Fruit fly (Drosophila melanogaster) whole organism, embryonic: Measurements from ENCODE around the gene CG17839.

ENCODE experiments used
- B-H1 ChIP-seq: fragments of 200-800 bp; sonication (Bioruptor generic); IDR thresholded peaks from 3 replicates; pipeline ENCODE4 v1.3.6; 2022; ENCODE audit warnings: missing biosample characterization, missing genetic modification characterization
- Bgb ChIP-seq: fragments of 200-800 bp; sonication (Bioruptor generic); IDR thresholded peaks from 2 replicates; pipeline ENCODE4 v1.3.6; 2022; ENCODE audit warnings: missing biosample characterization, missing genetic modification characterization; ENCODE audit not compliant: partially characterized antibody
- CG10209 ChIP-seq: fragments of 200-800 bp; sonication (Bioruptor generic); optimal IDR thresholded peaks from 3 replicates; lab custom pipeline; 2017; ENCODE audit warnings: missing biosample characterization, mild to moderate bottlenecking, missing genetic modification characterization, missing genetic modification reagents
- CG10321 ChIP-seq: fragments of 200-800 bp; sonication (Bioruptor generic); IDR thresholded peaks from 2 replicates; pipeline ENCODE4 v1.3.6; 2022; ENCODE audit warnings: missing biosample characterization, missing genetic modification characterization
- CG11398 ChIP-seq: fragments of 200-800 bp; sonication (Bioruptor generic); optimal IDR thresholded peaks from 2 replicates; lab custom pipeline; 2016; ENCODE audit warnings: missing biosample characterization, missing genetic modification characterization
- CG12391 ChIP-seq: fragments of 200-800 bp; sonication (Bioruptor generic); optimal IDR thresholded peaks from 3 replicates; lab custom pipeline; 2018; ENCODE audit warnings: missing biosample characterization, mild to moderate bottlenecking, missing genetic modification characterization, moderate library complexity
- CG15514 ChIP-seq: fragments of 200-800 bp; sonication (Bioruptor generic); optimal IDR thresholded peaks from 3 replicates; lab custom pipeline; 2017; ENCODE audit warnings: missing biosample characterization, missing genetic modification characterization, mild to moderate bottlenecking, moderate library complexity, missing genetic modification reagents
- CG1602 ChIP-seq: fragments of 200-800 bp; sonication (Bioruptor generic); optimal IDR thresholded peaks from 3 replicates; lab custom pipeline; 2016; ENCODE audit warnings: missing biosample characterization, missing genetic modification characterization
- CG17385 ChIP-seq: fragments of 200-800 bp; sonication (Bioruptor generic); optimal IDR thresholded peaks from 3 replicates; lab custom pipeline; 2018; ENCODE audit warnings: missing biosample characterization, mild to moderate bottlenecking, missing genetic modification characterization
- CG18476 ChIP-seq: fragments of 200-800 bp; sonication (Bioruptor generic); optimal IDR thresholded peaks from 2 replicates; lab custom pipeline; 2016; ENCODE audit warnings: missing biosample characterization, mild to moderate bottlenecking, missing genetic modification characterization
- CG18599 ChIP-seq: fragments of 200-800 bp; sonication (Bioruptor generic); optimal IDR thresholded peaks from 3 replicates; lab custom pipeline; 2017; ENCODE audit warnings: missing biosample characterization, missing genetic modification characterization, mild to moderate bottlenecking, moderate library complexity, missing genetic modification reagents
- CG30431 ChIP-seq: fragments of 200-800 bp; sonication (Bioruptor generic); optimal IDR thresholded peaks from 2 replicates; lab custom pipeline; 2017; ENCODE audit warnings: missing biosample characterization, missing genetic modification characterization
- CG31365 ChIP-seq: fragments of 200-800 bp; sonication (Bioruptor generic); optimal IDR thresholded peaks from 2 replicates; lab custom pipeline; 2018; ENCODE audit warnings: missing biosample characterization, mild to moderate bottlenecking, missing genetic modification characterization
- CG6272 ChIP-seq: fragments of 200-800 bp; sonication (Bioruptor generic); IDR thresholded peaks from 2 replicates; pipeline ENCODE4 v1.3.6; 2022; ENCODE audit warnings: missing biosample characterization, missing genetic modification characterization
- CG6791 ChIP-seq: fragments of 200-800 bp; sonication (Bioruptor generic); IDR thresholded peaks from 3 replicates; pipeline ENCODE4 v1.3.6; 2022; ENCODE audit warnings: missing biosample characterization, missing genetic modification characterization; ENCODE audit not compliant: partially characterized antibody
- CG8089 ChIP-seq: fragments of 200-800 bp; sonication (Bioruptor generic); optimal IDR thresholded peaks from 3 replicates; lab custom pipeline; 2016; ENCODE audit warnings: missing biosample characterization, missing genetic modification characterization
- CG8944 ChIP-seq: fragments of 200-800 bp; sonication (Bioruptor generic); optimal IDR thresholded peaks from 3 replicates; lab custom pipeline; 2016; ENCODE audit warnings: missing biosample characterization, missing genetic modification characterization
- CG9437 ChIP-seq: fragments of 200-800 bp; sonication (Bioruptor generic); optimal IDR thresholded peaks from 2 replicates; lab custom pipeline; 2018; ENCODE audit warnings: missing biosample characterization, mild to moderate bottlenecking, missing genetic modification characterization
- CG9609 ChIP-seq: fragments of 200-800 bp; sonication (Bioruptor generic); optimal IDR thresholded peaks from 3 replicates; lab custom pipeline; 2016; ENCODE audit warnings: missing biosample characterization, missing genetic modification characterization
- D19B ChIP-seq: fragments of 200-800 bp; sonication (Bioruptor generic); optimal IDR thresholded peaks from 2 replicates; lab custom pipeline; 2017; ENCODE audit warnings: missing biosample characterization, mild to moderate bottlenecking, missing genetic modification characterization
- Ets97D ChIP-seq: fragments of 200-800 bp; sonication (Bioruptor generic); optimal IDR thresholded peaks from 3 replicates; lab custom pipeline; 2016; ENCODE audit warnings: missing biosample characterization, missing genetic modification characterization
- HLHmδ ChIP-seq: fragments of 200-800 bp; sonication (Bioruptor generic); optimal IDR thresholded peaks from 2 replicates; lab custom pipeline; 2018; ENCODE audit warnings: missing biosample characterization, mild to moderate bottlenecking, missing genetic modification characterization, moderate library complexity
- Hsf ChIP-seq: fragments of 200-800 bp; sonication (Bioruptor generic); optimal IDR thresholded peaks from 3 replicates; lab custom pipeline; 2016; ENCODE audit warnings: missing biosample characterization, missing genetic modification characterization
- Pdp1 ChIP-seq, 2 experiments: fragments of 200-800 bp; sonication (Bioruptor generic); optimal IDR thresholded peaks; 3 replicates each; lab custom pipeline; 2016; ENCODE audit warnings: missing biosample characterization in 2 of 2, missing genetic modification characterization in 2 of 2, mild to moderate bottlenecking in 1 of 2, moderate library complexity in 1 of 2
- abd-A ChIP-seq: fragments of 200-800 bp; sonication (Bioruptor generic); optimal IDR thresholded peaks from 3 replicates; lab custom pipeline; 2019; ENCODE audit warnings: missing biosample characterization, mild to moderate bottlenecking, missing genetic modification characterization, moderate library complexity
- bab2 ChIP-seq: fragments of 200-800 bp; sonication (Bioruptor generic); optimal IDR thresholded peaks from 2 replicates; lab custom pipeline; 2016; ENCODE audit warnings: missing biosample characterization, missing genetic modification characterization
- cato ChIP-seq: fragments of 200-800 bp; sonication (Bioruptor generic); optimal IDR thresholded peaks from 2 replicates; lab custom pipeline; 2016; ENCODE audit warnings: missing biosample characterization, missing genetic modification characterization, borderline replicate concordance
- danr ChIP-seq: fragments of 200-800 bp; sonication (Bioruptor generic); IDR thresholded peaks from 2 replicates; pipeline ENCODE4 v1.3.6; 2022; ENCODE audit warnings: missing biosample characterization, missing genetic modification characterization
- dati ChIP-seq: fragments of 200-800 bp; sonication (Bioruptor generic); IDR thresholded peaks from 2 replicates; pipeline ENCODE4 v1.3.6; 2022; ENCODE audit warnings: missing biosample characterization, missing genetic modification characterization
- ems ChIP-seq: fragments of 200-800 bp; sonication (Bioruptor generic); optimal IDR thresholded peaks from 3 replicates; lab custom pipeline; 2016; ENCODE audit warnings: missing biosample characterization, missing genetic modification characterization
- fd3F ChIP-seq: fragments of 200-800 bp; sonication (Bioruptor generic); optimal IDR thresholded peaks from 2 replicates; lab custom pipeline; 2018; ENCODE audit warnings: missing biosample characterization, mild to moderate bottlenecking, missing genetic modification characterization, moderate library complexity
- fu2 ChIP-seq: fragments of 200-800 bp; sonication (Bioruptor generic); optimal IDR thresholded peaks from 2 replicates; lab custom pipeline; 2016; ENCODE audit warnings: missing biosample characterization, missing genetic modification characterization
- lab ChIP-seq: fragments of 200-800 bp; sonication (Bioruptor generic); optimal IDR thresholded peaks from 3 replicates; lab custom pipeline; 2017; ENCODE audit warnings: missing biosample characterization, missing genetic modification characterization, mild to moderate bottlenecking, moderate library complexity, missing genetic modification reagents
- nerfin-2 ChIP-seq: fragments of 200-800 bp; sonication (Bioruptor generic); IDR thresholded peaks from 2 replicates; pipeline ENCODE4 v1.3.6; 2022; ENCODE audit warnings: missing biosample characterization, missing genetic modification characterization; ENCODE audit not compliant: partially characterized antibody
- oc ChIP-seq: fragments of 200-800 bp; sonication (Bioruptor generic); optimal IDR thresholded peaks from 2 replicates; lab custom pipeline; 2018; ENCODE audit warnings: missing biosample characterization, mild to moderate bottlenecking, missing genetic modification characterization, moderate library complexity
- otp ChIP-seq: fragments of 200-800 bp; sonication (Bioruptor generic); IDR thresholded peaks from 3 replicates; pipeline ENCODE4, ENCODE4 v1.3.6; 2022; ENCODE audit warnings: missing biosample characterization, missing genetic modification characterization
- pb ChIP-seq: fragments of 200-800 bp; sonication (Bioruptor generic); optimal IDR thresholded peaks from 3 replicates; lab custom pipeline; 2016; ENCODE audit warnings: missing biosample characterization, missing genetic modification characterization
- phol ChIP-seq: fragments of 200-800 bp; sonication (Bioruptor generic); optimal IDR thresholded peaks from 3 replicates; lab custom pipeline; 2018; ENCODE audit warnings: missing biosample characterization, mild to moderate bottlenecking, missing genetic modification characterization, moderate library complexity
- pita ChIP-seq: fragments of 200-800 bp; sonication (Bioruptor generic); optimal IDR thresholded peaks from 2 replicates; lab custom pipeline; 2017; ENCODE audit warnings: missing biosample characterization, mild to moderate bottlenecking, missing genetic modification characterization
- rib ChIP-seq: fragments of 200-800 bp; sonication (Bioruptor generic); IDR thresholded peaks from 2 replicates; pipeline ENCODE4 v1.3.6; 2022; ENCODE audit warnings: missing biosample characterization, missing genetic modification characterization
- sc ChIP-seq, 3 experiments: fragments of >200 bp in 2 of 3; fragments of 200-800 bp in 1 of 3; sonication (Bioruptor generic) in 1 of 3; optimal IDR thresholded peaks; 2 replicates in 2 of 3; 3 replicates in 1 of 3; lab custom pipeline; 2017; ENCODE audit warnings: mild to moderate bottlenecking in 1 of 3, missing biosample characterization in 1 of 3, missing genetic modification characterization in 1 of 3, missing genetic modification reagents in 1 of 3
- schlank ChIP-seq: fragments of 200-800 bp; sonication (Bioruptor generic); optimal IDR thresholded peaks from 2 replicates; lab custom pipeline; 2018; ENCODE audit warnings: missing biosample characterization, mild to moderate bottlenecking, missing genetic modification characterization
- scrt ChIP-seq: fragments of 200-800 bp; sonication (Bioruptor generic); optimal IDR thresholded peaks from 2 replicates; lab custom pipeline; 2018; ENCODE audit warnings: missing biosample characterization, mild to moderate bottlenecking, missing genetic modification characterization, moderate library complexity
- sens ChIP-seq: fragments of 200-800 bp; sonication (Bioruptor generic); peaks from one replicate; lab custom pipeline; 2016; ENCODE audit warnings: missing biosample characterization, missing genetic modification characterization
- so ChIP-seq: fragments of 200-800 bp; sonication (Bioruptor generic); IDR thresholded peaks from 3 replicates; pipeline ENCODE4 v1.3.6; 2022; ENCODE audit warnings: missing biosample characterization, missing genetic modification characterization
- stc ChIP-seq: fragments of 200-800 bp; sonication (Bioruptor generic); IDR thresholded peaks from 2 replicates; pipeline ENCODE4 v1.3.6; 2022; ENCODE audit warnings: missing biosample characterization, missing genetic modification characterization
- tll ChIP-seq, 2 experiments: fragments of 200-800 bp in 1 of 2; fragments of >200 bp in 1 of 2; sonication (Bioruptor generic) in 1 of 2; optimal IDR thresholded peaks; 2 replicates each; lab custom pipeline; 2017 to 2019; ENCODE audit warnings: missing biosample characterization in 2 of 2, missing genetic modification characterization in 2 of 2, mild to moderate bottlenecking in 1 of 2, moderate library complexity in 1 of 2
- wdn ChIP-seq: fragments of 200-800 bp; sonication (Bioruptor generic); IDR thresholded peaks from 2 replicates; pipeline ENCODE4 v1.3.6; 2022; ENCODE audit warnings: missing biosample characterization, missing genetic modification characterization
- zen2 ChIP-seq: fragments of 200-800 bp; sonication (Bioruptor generic); IDR thresholded peaks from 3 replicates; pipeline ENCODE4 v1.3.6; 2022; ENCODE audit warnings: missing biosample characterization, missing genetic modification characterization; ENCODE audit not compliant: partially characterized antibody

Gene CG17839

dm6 chr3L:14790127-14790589 is 14.8 kb upstream of the CG17839 start (continued):
- TF ChIP-seq HLHmδ (GFP tag; lab: Kevin White, UChicago), result no peak
- TF ChIP-seq oc (tag; lab: Kevin White, UChicago), result no peak
- TF ChIP-seq lab (GFP tag; lab: Kevin White, UChicago), result peak; percentile 88
- peak; percentile 80 for TF ChIP-seq Bgb (GFP tag; lab: Robert Waterston, UW)
- peak; percentile 88 for TF ChIP-seq pb (GFP tag; lab: Kevin White, UChicago)
- no peak for TF ChIP-seq pita (GFP tag; lab: Kevin White, UChicago)
- TF ChIP-seq CG31365 (tag; lab: Kevin White, UChicago), result peak; percentile 0
- peak; percentile 70 for TF ChIP-seq Ets97D
- peak; percentile 72 for TF ChIP-seq cato (GFP tag; lab: Kevin White, UChicago)
- TF ChIP-seq CG10321, result peak; percentile 52; the same call in 1 of the 2 replicates
- peak; percentile 49 for TF ChIP-seq D19B (GFP tag; lab: Kevin White, UChicago)
- TF ChIP-seq CG11398, result peak; percentile 61
- TF ChIP-seq Pdp1 (GFP tag; optimal IDR thresholded peaks at IDR 0.05; lab: Kevin White, UChicago), result peak; percentile 63 to 89
- TF ChIP-seq Hsf (GFP tag; lab: Kevin White, UChicago), result peak; percentile 90
- peak; percentile 46 for TF ChIP-seq B-H1 (GFP tag; lab: Robert Waterston, UW)
- TF ChIP-seq fd3F (GFP tag; lab: Kevin White, UChicago), result peak; percentile 38
- TF ChIP-seq so, result peak; percentile 77; the same call in 2 of the 3 replicates
- TF ChIP-seq fu2, result peak; percentile 80
- no peak for TF ChIP-seq sc (optimal IDR thresholded peaks at IDR 0.05; lab: Kevin White, UChicago)
- no peak for TF ChIP-seq sc (GFP tag; optimal IDR thresholded peaks at IDR 0.05; lab: Kevin White, UChicago)
- peak; percentile 64 for TF ChIP-seq CG8089 (GFP tag; lab: Kevin White, UChicago)
- TF ChIP-seq stc (GFP tag; lab: Robert Waterston, UW), result peak; percentile 58
- TF ChIP-seq schlank (tag; lab: Kevin White, UChicago), result peak; percentile 69
- peak; percentile 76 for TF ChIP-seq CG1602 (GFP tag; lab: Kevin White, UChicago)
- no peak for TF ChIP-seq dati (GFP tag; lab: Robert Waterston, UW)
- peak; percentile 81 for TF ChIP-seq CG18476
- peak; percentile 67 for TF ChIP-seq danr (GFP tag; lab: Robert Waterston, UW)
- TF ChIP-seq CG30431, result peak; percentile 73
- TF ChIP-seq otp, result peak; percentile 64; the same call in 1 of the 3 replicates
- TF ChIP-seq rib (GFP tag; lab: Robert Waterston, UW), result peak; percentile 75
- peak; percentile 88 for TF ChIP-seq CG8944 (GFP tag; lab: Kevin White, UChicago)
- TF ChIP-seq CG18599 (GFP tag; lab: Kevin White, UChicago), result peak; percentile 79
- peak; percentile 77; the same call in 2 of the 3 replicates for TF ChIP-seq zen2 (GFP tag; lab: Robert Waterston, UW)
- peak; percentile 74 for TF ChIP-seq ems (GFP tag; lab: Kevin White, UChicago)
- TF ChIP-seq CG17385 (GFP tag; lab: Kevin White, UChicago), result peak; percentile 67
- peak; percentile 71 for TF ChIP-seq CG12391 (tag; lab: Kevin White, UChicago)
- TF ChIP-seq bab2 (GFP tag; lab: Kevin White, UChicago), result peak; percentile 79
- peak; percentile 54 for TF ChIP-seq wdn
- peak; percentile 77; the same call in 1 of the 2 replicates for TF ChIP-seq CG6272 (GFP tag; lab: Robert Waterston, UW)
- TF ChIP-seq CG6791 (GFP tag; lab: Robert Waterston, UW), result peak; percentile 69
- TF ChIP-seq scrt (GFP tag; lab: Kevin White, UChicago), result no peak
- peak; percentile 98 for TF ChIP-seq sens (GFP tag; lab: Kevin White, UChicago)
- TF ChIP-seq CG15514 (GFP tag; lab: Kevin White, UChicago), result peak; percentile 75
- TF ChIP-seq nerfin-2 (GFP tag; lab: Robert Waterston, UW), result peak; percentile 69
- TF ChIP-seq CG9437 (GFP tag; lab: Kevin White, UChicago), result peak; percentile 61
- peak; percentile 84 for TF ChIP-seq CG9609
- no peak for TF ChIP-seq abd-A (tag; lab: Kevin White, UChicago)
- no peak for TF ChIP-seq tll (GFP tag; optimal IDR thresholded peaks at IDR 0.05; lab: Kevin White, UChicago)
- TF ChIP-seq phol (tag; lab: Kevin White, UChicago), result peak; percentile 75
- TF ChIP-seq CG10209 (GFP tag; lab: Kevin White, UChicago), result peak; percentile 69
